Worm (Caenorhabditis elegans): ENCODE measurements around the gene R04B3.3.

R04B3.3 gene

ce11 chrX:2425284-2425683 lies 50.5 kb downstream of the R04B3.3 start:
- no peak for TF ChIP-seq hnd-1 (tag; optimal IDR thresholded peaks at IDR 0.05)
- no peak for TF ChIP-seq tbx-11 (GFP tag; IDR thresholded peaks at IDR 0.05)
